Worm (Caenorhabditis elegans) whole organism, L4 larva: ENCODE results near the gene W02B12.13.

Experiments
- arid-1 ChIP-seq: fragments of 200-800 bp; sonication (Bioruptor generic); conservative IDR thresholded peaks from 2 replicates; pipeline ENCODE4 v1.3.6; 2022; ENCODE audit warnings: missing genetic modification reagents, missing genetic modification characterization, missing compliant biosample characterization
- attf-4 ChIP-seq: sonication (generic microtip); optimal IDR thresholded peaks from 3 replicates; lab custom pipeline; 2017; ENCODE audit warnings: missing biosample characterization, missing genetic modification characterization
- dpl-1 ChIP-seq: fragments of 150-350 bp; optimal IDR thresholded peaks from 2 replicates; lab custom pipeline; 2014; ENCODE audit warnings: missing biosample characterization, missing genetic modification reagents, missing genetic modification characterization
- dve-1 ChIP-seq: sonication (generic microtip); optimal IDR thresholded peaks from 2 replicates; lab custom pipeline; 2017; ENCODE audit warnings: antibody characterized with exemption, mild to moderate bottlenecking, missing genetic modification characterization, missing compliant biosample characterization; ENCODE audit not compliant: insufficient read depth
- unc-39 ChIP-seq: sonication (generic microtip); optimal IDR thresholded peaks from 2 replicates; lab custom pipeline; 2017; ENCODE audit warnings: missing biosample characterization, missing genetic modification characterization

ce11 chrII:11453639-11454038 lies 8.6 kb downstream of the W02B12.13 start:
- no peak for TF ChIP-seq dpl-1 (GFP tag; lab: Kevin White, UChicago)
- no peak for TF ChIP-seq dve-1 (tag; lab: Kevin White, UChicago)
- TF ChIP-seq arid-1 (GFP tag; lab: Robert Waterston, UW) = no peak
- TF ChIP-seq unc-39 (tag; lab: Kevin White, UChicago) = no peak
- TF ChIP-seq attf-4 = no peak
